Worm (Caenorhabditis elegans): Measurements from ENCODE around the gene C25H3.15.

- TF ChIP-seq C08G9.2 (tag; optimal IDR thresholded peaks at IDR 0.05) = no peak
- TF ChIP-seq elt-4 (tag; optimal IDR thresholded peaks at IDR 0.05) = no peak
- TF ChIP-seq fkh-10 (GFP tag; optimal IDR thresholded peaks at IDR 0.05) = no peak
- no peak for TF ChIP-seq nhr-11 (tag; optimal IDR thresholded peaks at IDR 0.05)
Measured at ce11 chrII:5702611-5703192, 37.6 kb downstream of the C25H3.15 start.
